Fruit fly (Drosophila melanogaster): ENCODE results near the gene Ostgamma.

The Ostgamma gene

DNA sequence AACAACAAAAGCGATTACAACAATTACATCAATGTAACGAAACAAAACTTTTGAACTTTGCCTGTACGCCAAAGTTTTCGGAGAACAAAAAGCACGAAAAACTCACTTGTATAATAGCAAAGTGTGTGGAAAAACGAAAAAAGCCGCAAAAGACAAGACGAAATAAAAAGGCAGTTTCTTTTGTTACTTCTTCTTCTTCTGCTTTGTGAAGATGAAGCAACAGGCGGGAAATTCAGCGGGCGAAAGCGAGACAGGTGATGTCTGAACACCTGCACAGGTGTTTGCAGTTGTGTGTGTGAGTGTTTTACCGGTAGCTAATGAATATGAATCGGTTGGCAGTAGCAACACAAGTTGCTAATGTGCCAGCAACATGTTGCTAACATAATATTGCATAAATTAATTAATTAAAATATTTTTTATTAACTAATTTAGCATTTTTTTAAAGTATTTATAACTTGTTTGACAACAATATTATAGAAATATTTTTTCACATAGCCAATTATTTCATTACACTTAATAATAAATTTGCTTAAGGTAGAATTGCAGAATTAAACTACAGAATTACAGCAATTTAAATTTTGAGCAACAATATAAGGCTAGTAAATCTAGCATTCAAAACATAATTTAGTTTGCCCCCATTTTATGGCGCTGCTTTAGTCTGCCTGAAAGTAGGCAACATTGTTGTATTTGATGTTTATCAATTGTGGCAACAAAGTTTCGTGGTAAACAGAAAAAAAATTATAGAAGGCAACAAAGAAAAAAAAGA, 41.1 kb downstream of the Ostgamma start:
- TF ChIP-seq CG6854 (GFP tag; optimal IDR thresholded peaks at IDR 0.05) (no peak), CG6792 (GFP tag; optimal IDR thresholded peaks at IDR 0.05) (no peak), achi (GFP tag; optimal IDR thresholded peaks at IDR 0.05) (no peak), CG6163 (GFP tag; IDR thresholded peaks at IDR 0.05) (peak; percentile 39; the same call in 2 of the 3 replicates), CG11902 (GFP tag; optimal IDR thresholded peaks at IDR 0.05) (no peak), spab (GFP tag; optimal IDR thresholded peaks at IDR 0.05) (no peak), Met (GFP tag; optimal IDR thresholded peaks at IDR 0.05) (no peak), CG8632 (GFP tag; optimal IDR thresholded peaks at IDR 0.05) (no peak), svp (GFP tag) (no peak), dsx (GFP tag; optimal IDR thresholded peaks at IDR 0.05; ENCODE audit: poor library complexity, severe bottlenecking) (peak; percentile 14)

DNA sequence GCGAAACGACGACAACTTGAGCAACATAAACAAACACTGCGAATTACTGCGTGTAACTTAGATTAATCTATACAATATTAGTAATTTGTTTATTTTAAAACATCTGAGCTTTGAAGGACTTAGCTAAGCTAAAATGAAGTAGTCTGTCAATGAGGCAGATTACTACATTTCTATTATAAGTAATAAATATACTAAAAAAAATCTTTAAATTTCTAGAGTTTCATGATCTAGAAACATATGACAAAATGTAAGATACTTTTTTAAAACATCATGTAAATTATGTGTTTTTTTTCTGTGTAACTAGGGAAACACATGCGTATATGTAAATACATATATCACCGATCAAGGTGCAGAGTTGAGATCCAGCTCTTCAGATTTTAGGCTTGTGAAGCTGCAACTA, 41.8 kb downstream of the Ostgamma start:
- peak; percentile 67 for TF ChIP-seq CG8632 (GFP tag; optimal IDR thresholded peaks at IDR 0.05)
- peak; percentile 81 for TF ChIP-seq CG10631 (GFP tag; optimal IDR thresholded peaks at IDR 0.05)
- peak; percentile 93 for TF ChIP-seq Eip78C (GFP tag)
- TF ChIP-seq vri (GFP tag; optimal IDR thresholded peaks at IDR 0.05): no peak
- peak; percentile 84 for TF ChIP-seq CG6276 (GFP tag; optimal IDR thresholded peaks at IDR 0.05)
- TF ChIP-seq CG8119 (GFP tag; IDR thresholded peaks at IDR 0.05): peak; percentile 92
- TF ChIP-seq acj6 (GFP tag; optimal IDR thresholded peaks at IDR 0.05): peak; percentile 49
- TF ChIP-seq dsx (GFP tag; optimal IDR thresholded peaks at IDR 0.05; ENCODE audit: poor library complexity, severe bottlenecking): peak; percentile 82
- TF ChIP-seq CG3032 (tag; optimal IDR thresholded peaks at IDR 0.05): peak; percentile 85
- peak; percentile 83 for TF ChIP-seq CG6808 (GFP tag; optimal IDR thresholded peaks at IDR 0.05)
- no peak for TF ChIP-seq CG1621 (tag; optimal IDR thresholded peaks at IDR 0.05)
- TF ChIP-seq CG9139 (GFP tag; optimal IDR thresholded peaks at IDR 0.05): peak; percentile 81
- TF ChIP-seq Gug (GFP tag; IDR thresholded peaks at IDR 0.05): peak; percentile 50; the same call in 1 of the 2 replicates
- TF ChIP-seq Smox (GFP tag; optimal IDR thresholded peaks at IDR 0.05): peak; percentile 36
- TF ChIP-seq CG11762 (GFP tag; optimal IDR thresholded peaks at IDR 0.05; ENCODE audit: insufficient read depth): peak; percentile 76
- TF ChIP-seq CG7368 (GFP tag; optimal IDR thresholded peaks at IDR 0.05): peak; percentile 53
- TF ChIP-seq CG11902 (GFP tag; optimal IDR thresholded peaks at IDR 0.05): peak; percentile 40
- no peak for TF ChIP-seq Sox102F (GFP tag; optimal IDR thresholded peaks at IDR 0.05)
- peak; percentile 70 for TF ChIP-seq svp (GFP tag)
- no peak for TF ChIP-seq CG31627 (GFP tag; optimal IDR thresholded peaks at IDR 0.05)
- TF ChIP-seq pdm3 (GFP tag; optimal IDR thresholded peaks at IDR 0.05): peak; percentile 54
- peak; percentile 83 for TF ChIP-seq net (GFP tag; optimal IDR thresholded peaks at IDR 0.05)
- peak; percentile 80 for TF ChIP-seq CG34406 (GFP tag; optimal IDR thresholded peaks at IDR 0.05)
- peak; percentile 77 for TF ChIP-seq CG10669 (GFP tag; optimal IDR thresholded peaks at IDR 0.05)
- TF ChIP-seq Eip75B (GFP tag; optimal IDR thresholded peaks at IDR 0.05): no peak
- TF ChIP-seq CG6854 (GFP tag; optimal IDR thresholded peaks at IDR 0.05): no peak
- TF ChIP-seq Sox15 (GFP tag; optimal IDR thresholded peaks at IDR 0.05): peak; percentile 53
- TF ChIP-seq Ets21C (GFP tag; optimal IDR thresholded peaks at IDR 0.05): no peak
- peak; percentile 22 for TF ChIP-seq Lpt (GFP tag; optimal IDR thresholded peaks at IDR 0.05)
- TF ChIP-seq CG6792 (GFP tag; optimal IDR thresholded peaks at IDR 0.05): peak; percentile 66
- TF ChIP-seq spab (GFP tag; optimal IDR thresholded peaks at IDR 0.05): peak; percentile 74
- peak; percentile 78 to 87 for TF ChIP-seq ss (GFP tag; optimal IDR thresholded peaks at IDR 0.05)
- TF ChIP-seq fd85E (GFP tag; optimal IDR thresholded peaks at IDR 0.05): no peak
- peak; percentile 28 for TF ChIP-seq Met (GFP tag; optimal IDR thresholded peaks at IDR 0.05)
- no peak for TF ChIP-seq Hr38 (GFP tag; optimal IDR thresholded peaks at IDR 0.05)
- TF ChIP-seq dac (GFP tag; optimal IDR thresholded peaks at IDR 0.05): peak; percentile 0
- peak; percentile 53 for TF ChIP-seq CG8319 (GFP tag; optimal IDR thresholded peaks at IDR 0.05)
- peak; percentile 20 for TF ChIP-seq CG16779 (tag; optimal IDR thresholded peaks at IDR 0.05)
- no peak for TF ChIP-seq fkh (GFP tag; optimal IDR thresholded peaks at IDR 0.05)
- peak; percentile 49 for TF ChIP-seq topi (GFP tag; optimal IDR thresholded peaks at IDR 0.05)
- TF ChIP-seq CG3919 (GFP tag; optimal IDR thresholded peaks at IDR 0.05): peak; percentile 79
- peak; percentile 57 for TF ChIP-seq Ets96B (tag; optimal IDR thresholded peaks at IDR 0.05)
- TF ChIP-seq Hr39 (GFP tag; optimal IDR thresholded peaks at IDR 0.05): no peak
- TF ChIP-seq esn (GFP tag; optimal IDR thresholded peaks at IDR 0.05): peak; percentile 60
- TF ChIP-seq CG32006 (GFP tag; optimal IDR thresholded peaks at IDR 0.05): peak; percentile 83

All from whole organism, prepupa.